Worm (Caenorhabditis elegans) whole organism, midembryonic: Measurements from ENCODE around the gene cysl-4.

Experiments used
- T22C8.4 ChIP-seq: fragments of 200-800 bp; sonication (Bioruptor generic); IDR thresholded peaks from 2 replicates; pipeline ENCODE4 v1.3.6; 2022; ENCODE audit warnings: missing genetic modification characterization, missing compliant biosample characterization
- cog-1 ChIP-seq: sonication (generic microtip); optimal IDR thresholded peaks from 2 replicates; lab custom pipeline; 2016; ENCODE audit warnings: missing genetic modification characterization, missing compliant biosample characterization
- flt-1 ChIP-seq: fragments of 200-800 bp; sonication (Bioruptor generic); IDR thresholded peaks from 2 replicates; pipeline ENCODE4 v1.3.6; 2022; ENCODE audit warnings: missing genetic modification characterization, missing compliant biosample characterization
- klf-2 ChIP-seq: fragments of 200-800 bp; sonication (Bioruptor generic); conservative IDR thresholded peaks from 2 replicates; pipeline ENCODE4 v1.3.6; 2022; ENCODE audit warnings: missing genetic modification reagents, missing genetic modification characterization, missing compliant biosample characterization
- med-1 ChIP-seq: sonication (generic microtip); optimal IDR thresholded peaks from 2 replicates; lab custom pipeline; 2017; ENCODE audit warnings: missing genetic modification characterization, mild to moderate bottlenecking, missing compliant biosample characterization, antibody characterized with exemption, missing genetic modification reagents; ENCODE audit not compliant: insufficient read depth
- ref-1 ChIP-seq: fragments of 200-800 bp; sonication (Bioruptor generic); conservative IDR thresholded peaks from 2 replicates; pipeline ENCODE4 v1.3.6; 2022; ENCODE audit warnings: missing genetic modification reagents, missing genetic modification characterization, missing compliant biosample characterization
- tab-1 ChIP-seq: fragments of 200-800 bp; sonication (Bioruptor generic); IDR thresholded peaks from 2 replicates; pipeline ENCODE4 v1.3.6; 2022; ENCODE audit warnings: missing genetic modification characterization, missing compliant biosample characterization
- ztf-23 ChIP-seq: fragments of 200-800 bp; sonication (Bioruptor generic); IDR thresholded peaks from 2 replicates; pipeline ENCODE4 v1.3.6; 2022; ENCODE audit warnings: missing genetic modification reagents, missing genetic modification characterization, missing compliant biosample characterization
- ztf-29 ChIP-seq: fragments of 200-800 bp; sonication (Bioruptor generic); IDR thresholded peaks from 2 replicates; pipeline ENCODE4 v1.3.6; 2022; ENCODE audit warnings: missing genetic modification reagents, missing genetic modification characterization, missing compliant biosample characterization

Gene cysl-4

DNA sequence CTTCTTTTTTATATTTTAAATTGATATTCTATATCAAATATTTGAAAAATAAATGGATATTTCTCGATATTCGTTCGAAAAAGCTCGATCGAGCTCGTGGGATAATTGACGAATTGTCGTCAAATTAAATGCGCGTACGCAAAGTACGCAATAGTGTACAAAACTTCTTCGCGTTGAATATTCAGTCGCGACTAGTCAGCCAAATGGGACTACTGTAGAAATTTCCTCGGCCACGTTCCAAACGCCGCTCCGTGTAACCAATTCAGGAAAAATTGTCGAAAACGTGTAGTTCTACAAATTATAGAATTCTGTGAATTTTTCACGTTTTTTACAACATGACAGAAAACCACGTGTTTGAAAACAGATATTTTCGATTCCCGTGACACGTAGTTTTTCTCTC, 3.7 kb downstream of the cysl-4 start:
- no peak for TF ChIP-seq med-1 (GFP tag; lab: Kevin White, UChicago)
- no peak for TF ChIP-seq ref-1
- no peak for TF ChIP-seq tab-1 (GFP tag; lab: Robert Waterston, UW)
- TF ChIP-seq flt-1 (GFP tag; lab: Robert Waterston, UW) = no peak
- no peak for TF ChIP-seq T22C8.4
- TF ChIP-seq ztf-29 (GFP tag; lab: Robert Waterston, UW) = no peak
- no peak for TF ChIP-seq cog-1
- TF ChIP-seq klf-2 (GFP tag; lab: Robert Waterston, UW) = no peak
- no peak for TF ChIP-seq ztf-23 (GFP tag; lab: Robert Waterston, UW)

DNA sequence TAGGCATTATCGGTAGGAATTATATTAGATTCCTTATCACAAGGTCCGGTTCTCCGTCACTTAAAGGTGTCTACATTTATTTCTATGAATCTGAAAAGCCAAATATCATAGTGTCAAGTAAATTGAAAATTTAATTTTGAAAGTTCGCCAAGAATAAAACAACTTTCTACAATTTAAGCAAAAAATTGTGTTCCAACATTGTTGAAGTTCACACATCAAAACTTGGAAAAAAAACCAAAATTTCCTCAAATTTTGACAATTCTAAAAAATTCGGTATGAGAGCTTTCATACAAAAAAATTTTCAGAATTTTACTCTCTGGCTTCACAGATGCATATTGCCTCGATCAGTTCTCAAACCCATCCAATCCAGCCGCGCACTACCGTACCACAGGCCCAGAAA, 7.0 kb downstream of the cysl-4 start, which contains the start of gene F59A7.7:
Gene F59A7.7, plus strand, starts transcription at position 301 of the 400 bp plus-strand sequence.
- no peak for TF ChIP-seq T22C8.4

DNA sequence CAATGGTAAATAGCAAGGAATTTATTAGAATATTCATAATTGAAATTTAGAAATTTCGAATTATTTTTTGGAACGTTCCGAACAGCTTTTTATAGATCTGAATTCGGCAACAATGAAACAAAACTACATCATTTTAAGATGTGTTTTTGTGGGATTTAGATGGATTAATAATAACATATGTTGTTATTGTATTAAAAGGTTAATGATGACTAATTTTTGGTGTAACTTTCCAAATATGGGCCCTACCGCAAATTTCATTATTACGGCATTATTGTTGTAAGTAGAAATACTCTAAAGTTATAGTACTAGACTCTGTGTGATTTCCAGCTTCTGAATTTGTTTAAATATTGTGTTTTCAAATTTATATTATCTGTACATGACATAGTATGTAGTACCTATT, 9.1 kb downstream of the cysl-4 start, which contains the start of gene F59A7.11:
Gene F59A7.11, minus strand, starts transcription at position 101 of the 400 bp plus-strand sequence.
- TF ChIP-seq T22C8.4 (no peak), ztf-23 (GFP tag; lab: Robert Waterston, UW) (no peak), tab-1 (GFP tag; lab: Robert Waterston, UW) (no peak), med-1 (GFP tag; lab: Kevin White, UChicago) (no peak), klf-2 (GFP tag; lab: Robert Waterston, UW) (no peak), flt-1 (GFP tag; lab: Robert Waterston, UW) (no peak), cog-1 (no peak), ztf-29 (GFP tag; lab: Robert Waterston, UW) (no peak), ref-1 (no peak)

DNA sequence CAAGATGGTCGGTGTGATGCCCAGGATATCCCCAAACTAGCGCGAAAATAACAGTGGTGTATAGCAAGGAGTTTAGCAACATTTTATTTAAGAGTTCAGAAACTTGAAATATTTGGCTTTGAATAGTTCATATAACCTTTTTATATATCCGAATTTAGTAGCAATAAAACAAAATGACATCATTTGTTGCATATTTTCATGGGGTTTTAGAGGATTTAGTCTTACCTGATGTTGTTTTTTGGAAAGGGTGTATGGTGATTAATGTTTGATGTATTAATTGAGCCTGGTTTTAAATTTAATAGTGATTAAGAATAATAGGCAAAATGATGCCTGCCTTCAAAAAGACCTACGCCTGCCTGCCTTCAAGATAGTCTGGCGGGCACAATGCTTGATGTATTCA, 11.7 kb downstream of the cysl-4 start, which contains the start of gene F59A7.2:
Gene F59A7.2, minus strand, starts transcription at position 101 of the 400 bp plus-strand sequence.
- TF ChIP-seq ztf-23 (GFP tag; lab: Robert Waterston, UW) = no peak
- TF ChIP-seq T22C8.4 = no peak
- no peak for TF ChIP-seq ref-1
- no peak for TF ChIP-seq ztf-29 (GFP tag; lab: Robert Waterston, UW)
- no peak for TF ChIP-seq flt-1 (GFP tag; lab: Robert Waterston, UW)
- no peak for TF ChIP-seq cog-1
- no peak for TF ChIP-seq tab-1 (GFP tag; lab: Robert Waterston, UW)
- no peak for TF ChIP-seq med-1 (GFP tag; lab: Kevin White, UChicago)

DNA sequence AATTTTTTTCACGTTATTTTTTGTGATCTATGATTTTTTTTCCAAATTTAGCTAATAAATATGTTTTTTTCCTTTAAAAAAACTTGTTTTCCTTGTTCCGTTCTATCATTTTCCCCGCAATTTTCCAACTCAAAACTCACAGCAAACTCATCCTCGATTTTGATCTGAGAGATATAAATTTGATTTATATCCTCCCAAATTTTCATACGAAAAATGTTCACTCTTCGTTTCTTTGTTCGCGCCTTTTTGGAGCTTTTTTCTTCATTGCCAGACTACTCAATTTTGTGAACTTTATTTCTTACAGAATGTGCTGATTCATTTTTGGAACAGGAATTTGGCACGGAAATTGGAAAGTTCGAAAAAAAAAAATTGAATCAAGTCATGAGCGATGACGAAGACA, 13.9 kb downstream of the cysl-4 start, which contains the start of gene F59A7.14:
Gene F59A7.14, plus strand, starts transcription at position 301 of the 400 bp plus-strand sequence.
- TF ChIP-seq tab-1 (GFP tag; lab: Robert Waterston, UW) = no peak
- no peak for TF ChIP-seq cog-1
- no peak for TF ChIP-seq klf-2 (GFP tag; lab: Robert Waterston, UW)
- TF ChIP-seq T22C8.4 = no peak
- no peak for TF ChIP-seq med-1 (GFP tag; lab: Kevin White, UChicago)
- TF ChIP-seq ztf-29 (GFP tag; lab: Robert Waterston, UW) = no peak
- TF ChIP-seq ztf-23 (GFP tag; lab: Robert Waterston, UW) = no peak
- no peak for TF ChIP-seq ref-1
- TF ChIP-seq flt-1 (GFP tag; lab: Robert Waterston, UW) = no peak

DNA sequence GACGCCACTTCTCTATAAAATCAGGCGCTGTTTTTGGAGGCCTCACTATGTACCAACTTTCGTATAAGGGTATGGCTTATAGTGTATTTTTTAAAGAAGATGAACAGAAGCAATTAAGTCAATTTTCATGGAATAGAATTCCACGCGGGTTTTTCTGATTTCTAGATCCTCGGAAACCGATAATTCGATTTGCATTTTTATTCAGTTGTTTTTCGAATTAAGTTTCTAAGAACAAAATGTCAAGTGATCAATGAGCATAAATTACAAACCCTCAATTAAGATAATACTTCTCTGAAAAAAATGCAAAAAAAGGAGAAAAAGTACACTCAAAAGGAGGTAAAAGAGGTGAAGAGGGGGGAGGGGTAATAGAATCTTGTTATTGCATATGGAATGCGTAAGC, 16.5 kb downstream of the cysl-4 start:
- no peak for TF ChIP-seq ztf-29 (GFP tag; lab: Robert Waterston, UW)
- no peak for TF ChIP-seq flt-1 (GFP tag; lab: Robert Waterston, UW)
- TF ChIP-seq ref-1 = no peak
- no peak for TF ChIP-seq ztf-23 (GFP tag; lab: Robert Waterston, UW)
- no peak for TF ChIP-seq med-1 (GFP tag; lab: Kevin White, UChicago)
- no peak for TF ChIP-seq klf-2 (GFP tag; lab: Robert Waterston, UW)
- TF ChIP-seq tab-1 (GFP tag; lab: Robert Waterston, UW) = no peak
- TF ChIP-seq T22C8.4 = no peak
- TF ChIP-seq cog-1 = no peak

DNA sequence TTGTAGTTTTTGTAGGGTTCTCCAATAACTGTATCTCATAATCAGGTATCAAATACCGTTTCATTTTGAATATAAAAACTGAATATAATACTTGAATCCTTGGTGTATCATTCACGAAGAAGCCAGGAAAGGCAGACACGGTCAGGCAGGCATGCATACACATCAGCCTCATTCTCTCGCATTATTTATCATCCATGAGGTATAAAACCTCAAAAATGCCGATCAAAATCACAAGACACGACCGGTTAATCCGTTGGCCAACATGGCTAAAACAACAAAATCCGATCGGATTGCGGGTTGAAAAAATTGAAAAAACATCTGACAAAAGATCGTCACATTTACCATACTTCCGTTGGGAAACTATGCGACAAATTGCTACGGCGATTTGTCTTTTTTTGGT, 17.6 kb downstream of the cysl-4 start, which contains the start of gene F59A7.5:
Gene F59A7.5, plus strand, starts transcription at position 301 of the 400 bp plus-strand sequence.
- TF ChIP-seq ztf-23 (GFP tag; lab: Robert Waterston, UW) (no peak), tab-1 (GFP tag; lab: Robert Waterston, UW) (no peak), ztf-29 (GFP tag; lab: Robert Waterston, UW) (no peak), ref-1 (no peak), med-1 (GFP tag; lab: Kevin White, UChicago) (no peak), cog-1 (no peak), klf-2 (GFP tag; lab: Robert Waterston, UW) (no peak), T22C8.4 (no peak), flt-1 (GFP tag; lab: Robert Waterston, UW) (no peak)

DNA sequence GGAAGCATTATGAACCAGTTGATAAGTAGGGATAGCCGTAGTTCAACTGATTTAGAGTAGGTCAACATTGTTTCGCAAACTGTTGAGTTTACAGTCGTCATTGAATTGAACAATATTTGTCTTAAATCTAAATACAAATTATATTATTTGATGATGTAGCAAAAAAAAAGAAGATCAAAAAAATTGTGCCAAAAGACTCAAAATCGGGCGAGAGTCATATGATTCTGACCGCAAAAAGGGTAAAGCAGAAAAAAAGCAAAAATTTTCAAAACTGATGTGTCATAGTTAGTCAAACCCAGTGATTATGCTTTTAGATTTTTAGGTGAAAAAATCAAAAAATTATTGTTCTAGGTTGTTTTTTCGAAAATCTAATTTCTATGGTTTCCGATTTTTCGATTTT, 23.0 kb downstream of the cysl-4 start, which contains the start of gene srab-13:
Gene srab-13, minus strand, starts transcription at position 101 of the 400 bp plus-strand sequence.
- no peak for TF ChIP-seq tab-1 (GFP tag; lab: Robert Waterston, UW)
- no peak for TF ChIP-seq flt-1 (GFP tag; lab: Robert Waterston, UW)
- TF ChIP-seq cog-1 = no peak
- no peak for TF ChIP-seq T22C8.4
- no peak for TF ChIP-seq klf-2 (GFP tag; lab: Robert Waterston, UW)
- no peak for TF ChIP-seq ztf-23 (GFP tag; lab: Robert Waterston, UW)
- no peak for TF ChIP-seq ref-1
- TF ChIP-seq med-1 (GFP tag; lab: Kevin White, UChicago) = no peak
- no peak for TF ChIP-seq ztf-29 (GFP tag; lab: Robert Waterston, UW)

DNA sequence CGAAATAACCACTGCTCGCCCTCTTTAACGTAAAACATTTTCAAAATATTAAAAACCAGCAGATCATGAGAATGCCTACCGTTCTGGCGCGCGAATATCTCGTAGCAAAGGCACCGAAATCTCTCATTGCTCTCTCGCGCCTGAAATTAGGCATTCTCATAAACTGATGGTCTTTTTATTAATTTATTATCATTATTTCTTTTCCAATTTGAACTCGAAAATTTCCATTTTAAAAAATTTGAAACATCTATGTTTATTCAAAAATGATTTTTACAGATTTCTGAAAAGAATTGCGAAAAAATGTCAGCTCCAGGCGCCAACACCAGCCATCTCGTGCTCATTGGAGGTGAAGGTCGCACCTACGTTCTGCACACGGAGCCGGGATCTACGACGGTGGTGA, 25.1 kb downstream of the cysl-4 start, which contains the start of gene F59A7.12:
Gene F59A7.12, plus strand, starts transcription at position 301 of the 400 bp plus-strand sequence.
- TF ChIP-seq tab-1 (GFP tag; lab: Robert Waterston, UW) (no peak), klf-2 (GFP tag; lab: Robert Waterston, UW) (no peak)

DNA sequence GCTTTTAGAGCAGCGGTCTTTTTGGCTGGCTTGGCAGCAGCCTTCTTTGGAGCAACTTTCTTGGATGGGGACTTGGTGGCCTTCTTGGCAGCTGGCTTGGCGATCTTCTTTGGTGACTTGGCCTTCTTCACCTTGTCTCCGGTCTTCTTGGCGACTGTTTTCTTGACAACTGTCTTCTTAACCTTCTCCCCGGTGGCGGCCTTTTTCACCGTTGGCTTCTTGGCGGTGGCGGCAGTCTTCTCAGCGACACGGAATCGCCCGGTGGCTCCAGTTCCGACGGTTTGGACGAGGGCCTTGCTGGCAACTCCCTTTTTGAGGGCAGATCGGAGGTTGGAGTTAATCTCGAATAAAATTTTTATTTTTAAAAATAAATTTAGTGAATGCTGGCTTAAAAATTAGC, 25.9 kb downstream of the cysl-4 start:
- TF ChIP-seq ztf-29 (GFP tag; lab: Robert Waterston, UW) (no peak), med-1 (GFP tag; lab: Kevin White, UChicago) (no peak), ztf-23 (GFP tag; lab: Robert Waterston, UW) (no peak), tab-1 (GFP tag; lab: Robert Waterston, UW) (no peak), flt-1 (GFP tag; lab: Robert Waterston, UW) (no peak)
